Worm (Caenorhabditis elegans) whole organism, L2 larva: ENCODE results near the gene che-2.

Source experiments
- ZK546.5 ChIP-seq: sonication (generic microtip); optimal IDR thresholded peaks from 2 replicates; lab custom pipeline; 2017; ENCODE audit warnings: missing biosample characterization, missing genetic modification characterization
- alr-1 ChIP-seq: fragments of 150-350 bp; optimal IDR thresholded peaks from 2 replicates; lab custom pipeline; 2014; ENCODE audit warnings: missing biosample characterization, missing genetic modification characterization
- ama-1 ChIP-seq: fragments of 150-350 bp; optimal IDR thresholded peaks from 2 replicates; lab custom pipeline; 2018; ENCODE audit warnings: inconsistent platforms
- egl-27 ChIP-seq: sonication (generic microtip); optimal IDR thresholded peaks from 3 replicates; lab custom pipeline; 2017; ENCODE audit warnings: missing biosample characterization, missing genetic modification reagents, missing genetic modification characterization
- nhr-11 ChIP-seq: fragments of 150-350 bp; optimal IDR thresholded peaks from 2 replicates; lab custom pipeline; 2014; ENCODE audit warnings: missing biosample characterization, missing genetic modification characterization
- nhr-12 ChIP-seq: fragments of 150-350 bp; optimal IDR thresholded peaks from 2 replicates; lab custom pipeline; 2014; ENCODE audit warnings: missing biosample characterization, missing genetic modification characterization
- nhr-25 ChIP-seq: fragments of 150-350 bp; sonication (generic microtip); optimal IDR thresholded peaks from 3 replicates; lab custom pipeline; 2014; ENCODE audit warnings: missing biosample characterization, missing genetic modification characterization
- snpc-4 ChIP-seq: fragments of 150-350 bp; optimal IDR thresholded peaks from 2 replicates; lab custom pipeline; 2014; ENCODE audit warnings: missing biosample characterization, missing genetic modification characterization
- zag-1 ChIP-seq: fragments of 150-350 bp; optimal IDR thresholded peaks from 2 replicates; lab custom pipeline; 2014; ENCODE audit warnings: missing biosample characterization, missing genetic modification characterization

DNA sequence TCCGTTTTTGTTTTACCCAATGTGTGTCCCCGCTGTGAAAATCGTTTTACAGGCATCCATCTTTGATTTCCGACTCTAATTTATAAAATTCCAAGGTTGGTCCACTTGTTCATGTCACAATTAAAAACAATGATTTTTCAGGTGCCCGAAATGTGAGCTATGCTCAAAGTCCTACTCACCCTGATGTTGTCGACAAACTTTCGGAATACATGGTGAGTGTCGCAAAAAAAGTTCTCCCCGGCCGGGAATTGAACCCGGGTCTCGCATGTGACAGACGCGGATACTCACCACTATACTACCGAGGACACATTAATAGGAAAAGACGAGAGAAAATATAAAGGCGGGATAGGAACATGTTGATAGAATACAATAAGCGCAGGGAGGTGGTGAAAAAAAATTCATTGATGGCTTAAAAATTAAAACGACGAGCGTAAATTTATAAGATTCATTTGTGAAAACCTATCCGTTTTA is 8.4 kb downstream of the che-2 start, which contains the start of gene egl-17:
- no peak for TF ChIP-seq snpc-4
- TF ChIP-seq alr-1, result no peak
- TF ChIP-seq egl-27, result peak; percentile 49
- TF ChIP-seq nhr-12 (tag; lab: Kevin White, UChicago), result no peak
- peak; percentile 48 for TF ChIP-seq zag-1 (tag; lab: Kevin White, UChicago)
- no peak for TF ChIP-seq ama-1 (lab: Kevin White, UChicago)
- TF ChIP-seq nhr-25 (tag; lab: Kevin White, UChicago), result peak; percentile 34
- TF ChIP-seq nhr-11 (tag; lab: Kevin White, UChicago), result no peak
- TF ChIP-seq ZK546.5 (tag; lab: Kevin White, UChicago), result no peak
